Worm (Caenorhabditis elegans) whole organism, L4 larva: ENCODE results near the gene C25H3.7.

Experiments used
- F10B5.3 ChIP-seq: sonication (generic microtip); optimal IDR thresholded peaks from 2 replicates; lab custom pipeline; 2016; ENCODE audit warnings: mild to moderate bottlenecking, missing genetic modification characterization, missing compliant biosample characterization
- F49E8.2 ChIP-seq: sonication (generic microtip); optimal IDR thresholded peaks from 2 replicates; lab custom pipeline; 2016; ENCODE audit warnings: missing compliant biosample characterization, mild to moderate bottlenecking, missing genetic modification characterization, borderline replicate concordance
- ces-1 ChIP-seq: fragments of 150-350 bp; sonication (generic microtip); optimal IDR thresholded peaks from 4 replicates; lab custom pipeline; 2014; ENCODE audit warnings: missing biosample characterization, missing genetic modification reagents, missing genetic modification characterization
- dmd-9 ChIP-seq: fragments of 200-800 bp; sonication (Bioruptor generic); IDR thresholded peaks from 2 replicates; pipeline ENCODE4 v1.3.6; 2022; ENCODE audit warnings: missing genetic modification reagents, missing genetic modification characterization, missing compliant biosample characterization
- lin-29 ChIP-seq: fragments of 200-800 bp; sonication (Bioruptor generic); IDR thresholded peaks from 2 replicates; pipeline ENCODE4 v1.3.6; 2022; ENCODE audit warnings: missing genetic modification reagents, missing genetic modification characterization, missing compliant biosample characterization
- mxl-3 ChIP-seq: fragments of 200-800 bp; sonication (Bioruptor generic); optimal IDR thresholded peaks from 2 replicates; lab custom pipeline; 2018; ENCODE audit warnings: mild to moderate bottlenecking, missing genetic modification characterization, missing compliant biosample characterization
- pha-4 ChIP-seq, 2 experiments: fragments of 150-350 bp in 1 of 2; fragments of 200-800 bp in 1 of 2; sonication (Bioruptor generic) in 1 of 2; IDR thresholded peaks in 1 of 2; optimal IDR thresholded peaks in 1 of 2; 2 replicates each; pipeline versions ENCODE4 v1.3.6 to Lab custom; 2014 to 2022; ENCODE audit warnings: missing genetic modification characterization in 2 of 2, missing genetic modification reagents in 2 of 2, missing biosample characterization in 1 of 2, missing compliant biosample characterization in 1 of 2

DNA sequence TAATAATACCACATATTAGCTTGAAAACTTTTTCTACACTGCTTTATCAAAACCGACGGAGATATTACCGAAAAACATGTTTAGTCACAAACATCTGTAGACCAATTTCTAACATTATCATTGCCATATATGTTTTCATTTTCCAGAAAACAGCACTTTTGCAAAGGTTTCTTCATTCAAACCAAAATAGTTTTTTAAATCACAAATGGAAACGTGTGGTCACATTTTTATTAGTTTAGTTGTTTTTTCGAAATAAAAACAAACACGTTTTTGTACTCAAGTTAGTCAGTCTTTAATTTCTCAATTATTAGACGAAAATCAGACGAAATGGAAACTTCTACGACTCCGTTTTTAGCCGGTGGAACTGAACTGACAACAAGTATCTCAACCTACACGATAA is 30.7 kb downstream of the C25H3.7 start, which contains the start of gene F59E12.3:
- TF ChIP-seq mxl-3 (GFP tag; lab: Kevin White, UChicago) (no peak), F49E8.2 (tag; lab: Kevin White, UChicago) (no peak), F10B5.3 (tag; lab: Kevin White, UChicago) (no peak), lin-29 (GFP tag; lab: Robert Waterston, UW) (no peak), pha-4 (GFP tag; IDR thresholded peaks at IDR 0.05; lab: Robert Waterston, UW) (no peak), pha-4 (tag; optimal IDR thresholded peaks at IDR 0.05; lab: Kevin White, UChicago) (no peak), dmd-9 (GFP tag; lab: Robert Waterston, UW) (no peak), ces-1 (GFP tag; lab: Kevin White, UChicago) (no peak)
